Worm (Caenorhabditis elegans) whole organism, mixed stage, embryonic: ENCODE data around the gene str-236.

Experiments used
- bed-3 ChIP-seq: fragments of 200-800 bp; sonication (Bioruptor generic); optimal IDR thresholded peaks from 3 replicates; lab custom pipeline; 2018; ENCODE audit warnings: mild to moderate bottlenecking, missing genetic modification characterization, moderate library complexity, missing compliant biosample characterization
- blmp-1 ChIP-seq: fragments of 150-350 bp; optimal IDR thresholded peaks from 2 replicates; lab custom pipeline; 2014; ENCODE audit warnings: missing biosample characterization, missing genetic modification characterization
- ceh-39 ChIP-seq: fragments of 150-350 bp; optimal IDR thresholded peaks from 2 replicates; lab custom pipeline; 2014; ENCODE audit warnings: missing biosample characterization, missing genetic modification characterization
- ceh-43 ChIP-seq: fragments of 200-800 bp; sonication (Bioruptor generic); optimal IDR thresholded peaks from 2 replicates; lab custom pipeline; 2018; ENCODE audit warnings: mild to moderate bottlenecking, missing genetic modification characterization, moderate library complexity, missing compliant biosample characterization
- ceh-83 ChIP-seq: fragments of 200-800 bp; sonication (Bioruptor generic); optimal IDR thresholded peaks from 2 replicates; lab custom pipeline; 2018; ENCODE audit warnings: mild to moderate bottlenecking, missing genetic modification characterization, missing compliant biosample characterization
- cnd-1 ChIP-seq: fragments of 200-800 bp; sonication (Bioruptor generic); optimal IDR thresholded peaks from 2 replicates; lab custom pipeline; 2018; ENCODE audit warnings: mild to moderate bottlenecking, missing genetic modification characterization, missing compliant biosample characterization
- elt-1 ChIP-seq: sonication (generic microtip); optimal IDR thresholded peaks from 2 replicates; lab custom pipeline; 2017; ENCODE audit warnings: missing genetic modification characterization, mild to moderate bottlenecking, missing compliant biosample characterization, antibody characterized with exemption, moderate library complexity, borderline replicate concordance; ENCODE audit not compliant: insufficient read depth
- elt-3 ChIP-seq: fragments of 150-350 bp; optimal IDR thresholded peaks from 2 replicates; lab custom pipeline; 2014; ENCODE audit warnings: missing biosample characterization, missing genetic modification characterization
- flh-1 ChIP-seq: fragments of 200-800 bp; sonication (Bioruptor generic); optimal IDR thresholded peaks from 2 replicates; lab custom pipeline; 2018; ENCODE audit warnings: mild to moderate bottlenecking, missing genetic modification characterization, moderate library complexity, missing compliant biosample characterization
- ham-2 ChIP-seq: fragments of 200-800 bp; sonication (Bioruptor generic); optimal IDR thresholded peaks from 2 replicates; lab custom pipeline; 2018; ENCODE audit warnings: mild to moderate bottlenecking, missing genetic modification characterization, missing compliant biosample characterization
- hlh-1 ChIP-seq: fragments of 150-350 bp; optimal IDR thresholded peaks from 2 replicates; lab custom pipeline; 2014; ENCODE audit warnings: missing biosample characterization, missing genetic modification reagents, missing genetic modification characterization
- lin-13 ChIP-seq: fragments of 150-350 bp; optimal IDR thresholded peaks from 2 replicates; lab custom pipeline; 2014; ENCODE audit warnings: missing biosample characterization, missing genetic modification characterization
- lin-32 ChIP-seq: fragments of 200-800 bp; sonication (Bioruptor generic); optimal IDR thresholded peaks from 2 replicates; lab custom pipeline; 2018; ENCODE audit warnings: mild to moderate bottlenecking, missing genetic modification characterization, missing compliant biosample characterization
- lsy-2 ChIP-seq: fragments of 150-350 bp; optimal IDR thresholded peaks from 2 replicates; lab custom pipeline; 2014; ENCODE audit warnings: missing biosample characterization, missing genetic modification characterization
- mab-5 ChIP-seq: fragments of 150-350 bp; optimal IDR thresholded peaks from 2 replicates; lab custom pipeline; 2014; ENCODE audit warnings: missing biosample characterization, missing genetic modification characterization
- mep-1 ChIP-seq: fragments of 150-350 bp; optimal IDR thresholded peaks from 2 replicates; lab custom pipeline; 2017; ENCODE audit warnings: missing biosample characterization, missing genetic modification reagents, missing genetic modification characterization, inconsistent platforms
- mls-2 ChIP-seq: sonication (generic microtip); optimal IDR thresholded peaks from 2 replicates; lab custom pipeline; 2016; ENCODE audit warnings: mild to moderate bottlenecking, missing genetic modification characterization, moderate library complexity, missing compliant biosample characterization
- nhr-2 ChIP-seq: fragments of 150-350 bp; optimal IDR thresholded peaks from 2 replicates; lab custom pipeline; 2014; ENCODE audit warnings: missing biosample characterization, missing genetic modification characterization
- nhr-237 ChIP-seq: fragments of 150-350 bp; optimal IDR thresholded peaks from 2 replicates; lab custom pipeline; 2014; ENCODE audit warnings: missing biosample characterization, missing genetic modification characterization
- nhr-76 ChIP-seq: sonication (generic microtip); optimal IDR thresholded peaks from 2 replicates; lab custom pipeline; 2017; ENCODE audit warnings: missing biosample characterization, missing genetic modification characterization
- pha-4 ChIP-seq: fragments of 150-350 bp; optimal IDR thresholded peaks from 2 replicates; lab custom pipeline; 2018; ENCODE audit warnings: missing biosample characterization, missing genetic modification reagents, missing genetic modification characterization
- sem-2 ChIP-seq: fragments of 200-800 bp; sonication (Bioruptor generic); optimal IDR thresholded peaks from 2 replicates; lab custom pipeline; 2018; ENCODE audit warnings: mild to moderate bottlenecking, missing genetic modification characterization, missing compliant biosample characterization
- snpc-4 ChIP-seq: fragments of 150-350 bp; optimal IDR thresholded peaks from 2 replicates; lab custom pipeline; 2014; ENCODE audit warnings: missing biosample characterization, missing genetic modification characterization
- sptf-1 ChIP-seq: sonication (generic microtip); optimal IDR thresholded peaks from 2 replicates; lab custom pipeline; 2017; ENCODE audit warnings: mild to moderate bottlenecking, missing genetic modification characterization, moderate library complexity, missing compliant biosample characterization
- tbx-8 ChIP-seq: fragments of 200-800 bp; sonication (Bioruptor generic); optimal IDR thresholded peaks from 2 replicates; lab custom pipeline; 2018; ENCODE audit warnings: mild to moderate bottlenecking, missing genetic modification characterization, moderate library complexity, missing compliant biosample characterization
- unc-120 ChIP-seq: sonication (generic microtip); optimal IDR thresholded peaks from 2 replicates; lab custom pipeline; 2017; ENCODE audit warnings: missing genetic modification characterization, missing compliant biosample characterization; ENCODE audit not compliant: poor library complexity, severe bottlenecking
- unc-39 ChIP-seq: fragments of 150-350 bp; optimal IDR thresholded peaks from 2 replicates; lab custom pipeline; 2014; ENCODE audit warnings: missing biosample characterization, missing genetic modification characterization
- unc-62 ChIP-seq: fragments of 150-350 bp; optimal IDR thresholded peaks from 2 replicates; lab custom pipeline; 2014; ENCODE audit warnings: missing biosample characterization, missing genetic modification reagents, missing genetic modification characterization
- zip-8 ChIP-seq: fragments of 150-350 bp; optimal IDR thresholded peaks from 2 replicates; lab custom pipeline; 2014; ENCODE audit warnings: missing biosample characterization, missing genetic modification characterization

Gene str-236

ce11 chrV:1511537-1511936, 16.3 kb downstream of the str-236 start, which contains the start of gene nhr-260:
Gene nhr-260, minus strand, starts transcription at chrV:1511637.
- TF ChIP-seq elt-3 (tag; lab: Kevin White, UChicago): no peak
- TF ChIP-seq nhr-237 (tag; lab: Kevin White, UChicago): no peak
- TF ChIP-seq bed-3 (GFP tag; lab: Kevin White, UChicago): no peak
- no peak for TF ChIP-seq sptf-1
- TF ChIP-seq, all 35 proteins: peak for 0

DNA sequence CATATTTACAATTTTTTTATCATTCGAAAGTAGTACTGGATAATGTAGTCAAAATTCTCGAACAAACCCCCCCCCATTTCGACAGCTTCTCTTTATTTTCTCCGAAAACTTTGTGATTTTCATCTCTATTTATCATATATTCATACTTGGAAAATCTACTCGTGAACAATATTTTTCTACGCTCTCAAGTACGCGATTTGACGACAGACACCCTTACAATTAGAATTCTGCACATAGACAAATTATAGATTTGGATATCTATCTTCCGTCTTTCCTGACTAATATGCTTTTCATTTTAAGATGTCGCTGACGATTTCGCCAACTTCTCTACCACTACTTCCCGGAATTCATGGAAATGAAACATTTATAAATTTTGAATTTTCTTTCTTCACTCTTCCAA, 21.9 kb downstream of the str-236 start, which contains the start of gene sru-28:
sru-28 (plus strand) TSS at position 301 of the 400 bp plus-strand sequence.
- no peak for TF ChIP-seq ham-2 (GFP tag; lab: Kevin White, UChicago)
- no peak for TF ChIP-seq snpc-4 (tag; lab: Kevin White, UChicago)
- TF ChIP-seq unc-39 (tag; lab: Kevin White, UChicago): no peak
- no peak for TF ChIP-seq lin-32 (GFP tag; lab: Kevin White, UChicago)
- TF ChIP-seq nhr-76 (tag; lab: Kevin White, UChicago): no peak
- TF ChIP-seq unc-120 (tag; lab: Kevin White, UChicago): no peak
- no peak for TF ChIP-seq sem-2

- no peak for TF ChIP-seq mab-5
- TF ChIP-seq nhr-2: no peak
- TF ChIP-seq cnd-1 (tag; lab: Kevin White, UChicago): no peak
- TF ChIP-seq nhr-237 (tag; lab: Kevin White, UChicago): no peak
- TF ChIP-seq unc-62: no peak
- no peak for TF ChIP-seq ceh-39
- no peak for TF ChIP-seq nhr-76 (tag; lab: Kevin White, UChicago)
- no peak for TF ChIP-seq lin-13 (tag; lab: Kevin White, UChicago)
- TF ChIP-seq elt-3 (tag; lab: Kevin White, UChicago): no peak
- no peak for TF ChIP-seq bed-3 (GFP tag; lab: Kevin White, UChicago)
- no peak for TF ChIP-seq flh-1
- TF ChIP-seq unc-120 (tag; lab: Kevin White, UChicago): no peak
- no peak for TF ChIP-seq tbx-8
- TF ChIP-seq ham-2 (GFP tag; lab: Kevin White, UChicago): no peak
- TF ChIP-seq, all 35 proteins: peak for 0
These were observed 28.7 kb downstream of the str-236 start, which contains the start of gene sru-27 for ce11 chrV:1499140-1499539. Gene sru-27, plus strand, starts transcription at chrV:1499440.

- TF ChIP-seq flh-1 (no peak), lin-13 (tag; lab: Kevin White, UChicago) (no peak), mep-1 (tag; lab: Kevin White, UChicago) (no peak), ceh-43 (GFP tag; lab: Kevin White, UChicago) (no peak), blmp-1 (tag; lab: Kevin White, UChicago) (no peak), unc-120 (tag; lab: Kevin White, UChicago) (no peak), ceh-83 (GFP tag; lab: Kevin White, UChicago) (no peak), lsy-2 (tag; lab: Kevin White, UChicago) (no peak), hlh-1 (tag; lab: Kevin White, UChicago) (no peak), sem-2 (no peak), elt-1 (tag; lab: Kevin White, UChicago) (no peak)
These were observed 32.1 kb downstream of the str-236 start for ce11 chrV:1495752-1496151.

DNA sequence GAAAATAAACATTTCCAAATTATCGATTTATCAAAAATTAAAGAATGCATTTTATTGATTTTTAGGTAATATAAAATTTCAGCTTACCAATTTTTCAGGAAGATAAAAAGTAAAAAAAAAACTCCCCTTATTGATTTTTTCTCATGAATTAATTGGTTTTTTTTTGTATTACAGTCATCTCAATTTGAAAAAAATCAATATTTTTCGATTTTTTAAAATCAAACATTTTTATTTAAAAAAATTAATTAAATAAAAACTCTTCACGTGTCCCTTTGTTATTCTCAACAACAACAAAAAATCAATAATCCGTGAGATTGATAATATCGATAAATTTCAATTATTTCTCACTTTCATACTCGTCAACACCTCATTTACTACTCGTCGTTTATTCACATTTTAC, 32.6 kb downstream of the str-236 start, which contains the start of gene C38C3.3:
C38C3.3 (plus strand) TSS at position 301 of the 400 bp plus-strand sequence.
- TF ChIP-seq tbx-8: no peak

- no peak for TF ChIP-seq sem-2
- TF ChIP-seq pha-4 (tag; lab: Kevin White, UChicago): no peak
- TF ChIP-seq ham-2 (GFP tag; lab: Kevin White, UChicago): no peak
- TF ChIP-seq cnd-1 (tag; lab: Kevin White, UChicago): no peak
- no peak for TF ChIP-seq flh-1
- no peak for TF ChIP-seq blmp-1 (tag; lab: Kevin White, UChicago)
- TF ChIP-seq sptf-1: no peak
These were observed 33.4 kb downstream of the str-236 start, which contains the start of gene spig-7 for ce11 chrV:1494469-1494868. Gene spig-7, plus strand, starts transcription at chrV:1494769.

DNA sequence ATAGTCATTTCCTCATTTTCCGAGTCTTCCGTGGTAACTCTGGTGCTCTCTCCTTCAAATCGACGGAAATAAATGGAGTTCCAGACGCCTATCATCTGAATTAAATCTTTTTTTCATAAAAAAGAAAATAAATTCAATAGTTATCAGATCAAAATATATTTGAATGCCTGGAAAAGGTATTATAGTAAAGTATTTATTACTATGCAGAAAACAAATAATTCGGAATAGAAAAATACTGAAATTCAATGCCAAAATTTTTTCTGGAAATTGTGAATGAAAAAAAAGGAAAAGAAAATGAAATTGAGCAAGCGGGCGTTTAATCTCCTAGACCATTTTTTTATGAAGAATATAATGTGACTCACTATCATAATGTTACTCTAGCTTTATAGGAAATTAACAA, 36.4 kb downstream of the str-236 start, which contains the start of gene C38C3.6:
C38C3.6 (minus strand) TSS at position 101 of the 400 bp plus-strand sequence.
- TF ChIP-seq elt-3 (tag; lab: Kevin White, UChicago) (no peak), zip-8 (tag; lab: Kevin White, UChicago) (no peak), ceh-83 (GFP tag; lab: Kevin White, UChicago) (no peak), hlh-1 (tag; lab: Kevin White, UChicago) (no peak), sptf-1 (no peak), unc-62 (no peak), bed-3 (GFP tag; lab: Kevin White, UChicago) (no peak), mls-2 (tag; lab: Kevin White, UChicago) (no peak), mab-5 (no peak)
